Fruit fly (Drosophila melanogaster): Measurements from ENCODE around the gene CG3061.

DNA sequence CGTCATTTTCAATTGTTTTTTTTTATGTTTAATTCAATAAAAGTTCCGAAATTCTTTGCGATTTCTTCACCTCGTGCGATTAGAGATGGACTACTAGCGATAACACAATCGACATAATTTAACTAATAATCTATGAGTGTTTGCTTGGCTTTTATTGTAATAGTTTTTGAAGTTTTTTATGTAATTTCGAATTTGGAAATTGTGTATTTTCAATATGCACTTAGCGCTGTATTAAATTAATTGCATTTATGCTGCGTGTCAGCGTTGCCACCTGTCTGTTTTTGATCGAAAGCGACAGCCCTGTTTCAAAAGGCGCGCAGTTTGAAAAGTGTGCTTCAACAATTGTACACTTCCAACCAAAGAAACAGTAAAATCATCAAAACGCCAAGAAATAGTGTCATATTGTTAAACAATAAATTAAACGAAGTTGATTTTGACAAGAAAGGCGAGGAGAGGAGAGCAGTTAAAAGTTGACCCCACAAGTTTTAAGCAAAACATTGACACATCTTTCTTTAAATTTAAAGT is 3.8 kb downstream of the CG3061 start, which contains the start of gene CG9922:
- TF ChIP-seq CG8478 (optimal IDR thresholded peaks at IDR 0.05): no peak
- TF ChIP-seq CTCF (optimal IDR thresholded peaks at IDR 0.05): no peak

All from S2 (cell line).